Worm (Caenorhabditis elegans) whole organism, L1 larva: ENCODE results near the gene W08G11.3.
"Not testable (repeated sequence)": the region's sequence is repeated elsewhere in the genome, so short reads cannot be mapped to it uniquely, and the experiment has no call there.

Source experiments
- C16A3.4 ChIP-seq: fragments of 150-350 bp; optimal IDR thresholded peaks from 2 replicates; lab custom pipeline; 2014; ENCODE audit warnings: missing biosample characterization, missing genetic modification characterization
- aha-1 ChIP-seq: fragments of 150-350 bp; optimal IDR thresholded peaks from 2 replicates; lab custom pipeline; 2014; ENCODE audit warnings: missing biosample characterization, missing genetic modification characterization
- blmp-1 ChIP-seq: fragments of 150-350 bp; optimal IDR thresholded peaks from 2 replicates; lab custom pipeline; 2014; ENCODE audit warnings: missing biosample characterization, missing genetic modification characterization
- dpl-1 ChIP-seq, 3 experiments: fragments of 150-350 bp in 2 of 3; sonication (generic microtip) in 1 of 3; optimal IDR thresholded peaks; 2 replicates each; lab custom pipeline; 2014 to 2017; ENCODE audit warnings: missing biosample characterization in 3 of 3, missing genetic modification characterization in 3 of 3, missing genetic modification reagents in 3 of 3
- dsc-1 ChIP-seq: sonication (generic microtip); optimal IDR thresholded peaks from 2 replicates; lab custom pipeline; 2016; ENCODE audit warnings: mild to moderate bottlenecking, missing genetic modification characterization, missing compliant biosample characterization
- efl-1 ChIP-seq, 4 experiments: fragments of 150-350 bp; optimal IDR thresholded peaks in 3 of 4; peaks in 1 of 4; 1 replicate in 1 of 4; 2 replicates in 3 of 4; lab custom pipeline; 2014; ENCODE audit warnings: missing biosample characterization in 2 of 4, missing genetic modification characterization in 2 of 4, missing genetic modification reagents in 2 of 4
- egl-27 ChIP-seq, 2 experiments: fragments of 150-350 bp in 1 of 2; sonication (generic microtip); optimal IDR thresholded peaks; 3 replicates each; lab custom pipeline; 2017 to 2018; ENCODE audit warnings: missing biosample characterization in 2 of 2, missing genetic modification characterization in 2 of 2, missing genetic modification reagents in 2 of 2
- elt-2 ChIP-seq: sonication (generic microtip); optimal IDR thresholded peaks from 2 replicates; lab custom pipeline; 2016; ENCODE audit warnings: missing genetic modification characterization, mild to moderate bottlenecking, inconsistent platforms, missing compliant biosample characterization, missing genetic modification reagents
- elt-3 ChIP-seq, 6 experiments: fragments of 150-350 bp in 1 of 6; sonication (generic microtip); optimal IDR thresholded peaks; 2 replicates each; lab custom pipeline; 2017 to 2018; ENCODE audit warnings: missing biosample characterization in 6 of 6, missing genetic modification characterization in 6 of 6, inconsistent platforms in 1 of 6
- fkh-8 ChIP-seq: sonication (generic microtip); optimal IDR thresholded peaks from 2 replicates; lab custom pipeline; 2016; ENCODE audit warnings: mild to moderate bottlenecking, missing genetic modification characterization, missing compliant biosample characterization
- fos-1 ChIP-seq: fragments of 150-350 bp; optimal IDR thresholded peaks from 2 replicates; lab custom pipeline; 2014; ENCODE audit warnings: missing biosample characterization, missing genetic modification characterization
- grh-1 ChIP-seq: fragments of 200-800 bp; sonication (Bioruptor generic); IDR thresholded peaks from 2 replicates; pipeline ENCODE4 v1.3.6; 2022; ENCODE audit warnings: missing genetic modification reagents, missing genetic modification characterization, missing compliant biosample characterization
- hlh-4 ChIP-seq: sonication (generic microtip); optimal IDR thresholded peaks from 2 replicates; lab custom pipeline; 2016; ENCODE audit warnings: mild to moderate bottlenecking, missing genetic modification characterization, missing compliant biosample characterization
- hpl-2 ChIP-seq: fragments of 150-350 bp; optimal IDR thresholded peaks from 2 replicates; lab custom pipeline; 2014; ENCODE audit warnings: missing biosample characterization, missing genetic modification reagents, missing genetic modification characterization
- isw-1 ChIP-seq: fragments of 200-800 bp; sonication (Bioruptor generic); IDR thresholded peaks from 2 replicates; pipeline ENCODE4 v1.3.6; 2022; ENCODE audit warnings: missing genetic modification characterization, missing compliant biosample characterization
- jun-1 ChIP-seq: fragments of 150-350 bp; optimal IDR thresholded peaks from 2 replicates; lab custom pipeline; 2014; ENCODE audit warnings: missing biosample characterization, missing genetic modification reagents, missing genetic modification characterization
- lin-35 ChIP-seq, 2 experiments: fragments of 150-350 bp; optimal IDR thresholded peaks; 2 replicates each; lab custom pipeline; 2014; ENCODE audit warnings: missing biosample characterization in 2 of 2, missing genetic modification characterization in 2 of 2, missing genetic modification reagents in 2 of 2
- lin-39 ChIP-seq: fragments of 150-350 bp; optimal IDR thresholded peaks from 2 replicates; lab custom pipeline; 2014; ENCODE audit warnings: missing biosample characterization, missing genetic modification reagents, missing genetic modification characterization
- lir-3 ChIP-seq: sonication (generic microtip); optimal IDR thresholded peaks from 2 replicates; lab custom pipeline; 2016; ENCODE audit warnings: mild to moderate bottlenecking, missing genetic modification characterization, moderate library complexity, missing compliant biosample characterization; ENCODE audit not compliant: poor library complexity
- mdl-1 ChIP-seq, 2 experiments: fragments of 150-350 bp; optimal IDR thresholded peaks; 2 replicates each; lab custom pipeline; 2014 to 2017; ENCODE audit warnings: missing biosample characterization in 2 of 2, missing genetic modification characterization in 2 of 2, inconsistent platforms in 1 of 2
- nhr-12 ChIP-seq: sonication (generic microtip); optimal IDR thresholded peaks from 2 replicates; lab custom pipeline; 2017; ENCODE audit warnings: missing biosample characterization, missing genetic modification characterization
- nhr-20 ChIP-seq: sonication (generic microtip); optimal IDR thresholded peaks from 2 replicates; lab custom pipeline; 2016; ENCODE audit warnings: mild to moderate bottlenecking, missing genetic modification characterization, missing compliant biosample characterization
- nhr-77 ChIP-seq: fragments of 150-350 bp; optimal IDR thresholded peaks from 2 replicates; lab custom pipeline; 2014; ENCODE audit warnings: missing biosample characterization, missing genetic modification characterization
- nhr-85 ChIP-seq: sonication (generic microtip); peaks from one replicate; lab custom pipeline; 2016; ENCODE audit warnings: missing genetic modification characterization, inconsistent platforms, missing compliant biosample characterization
- nhr-90 ChIP-seq: sonication (generic microtip); optimal IDR thresholded peaks from 2 replicates; lab custom pipeline; 2016; ENCODE audit warnings: mild to moderate bottlenecking, missing genetic modification characterization, missing compliant biosample characterization; ENCODE audit not compliant: poor library complexity
- pax-3 ChIP-seq: fragments of 200-800 bp; sonication (Bioruptor generic); optimal IDR thresholded peaks from 2 replicates; lab custom pipeline; 2018; ENCODE audit warnings: mild to moderate bottlenecking, missing genetic modification characterization, moderate library complexity, missing compliant biosample characterization
- skn-1 ChIP-seq: fragments of 150-350 bp; optimal IDR thresholded peaks from 2 replicates; lab custom pipeline; 2014; ENCODE audit warnings: missing biosample characterization, missing genetic modification characterization
- snpc-4 ChIP-seq: fragments of 150-350 bp; optimal IDR thresholded peaks from 2 replicates; lab custom pipeline; 2014; ENCODE audit warnings: missing biosample characterization, missing genetic modification characterization
- snu-23 ChIP-seq: sonication (generic microtip); optimal IDR thresholded peaks from 2 replicates; lab custom pipeline; 2016; ENCODE audit warnings: missing genetic modification characterization, missing compliant biosample characterization
- swsn-7 ChIP-seq: sonication (generic microtip); optimal IDR thresholded peaks from 2 replicates; lab custom pipeline; 2016; ENCODE audit warnings: missing genetic modification characterization, missing compliant biosample characterization
- tbx-2 ChIP-seq: sonication (generic microtip); optimal IDR thresholded peaks from 2 replicates; lab custom pipeline; 2016; ENCODE audit warnings: missing genetic modification characterization, missing compliant biosample characterization
- unc-98 ChIP-seq: fragments of 200-800 bp; sonication (Bioruptor generic); IDR thresholded peaks from 2 replicates; pipeline ENCODE4 v1.3.6; 2022; ENCODE audit warnings: missing genetic modification characterization, missing compliant biosample characterization
- xbp-1 ChIP-seq: sonication (generic microtip); optimal IDR thresholded peaks from 2 replicates; lab custom pipeline; 2016; ENCODE audit warnings: missing genetic modification characterization, missing compliant biosample characterization
- ztf-4 ChIP-seq: fragments of 150-350 bp; optimal IDR thresholded peaks from 2 replicates; lab custom pipeline; 2014; ENCODE audit warnings: missing biosample characterization, missing genetic modification characterization

The W08G11.3 gene

DNA sequence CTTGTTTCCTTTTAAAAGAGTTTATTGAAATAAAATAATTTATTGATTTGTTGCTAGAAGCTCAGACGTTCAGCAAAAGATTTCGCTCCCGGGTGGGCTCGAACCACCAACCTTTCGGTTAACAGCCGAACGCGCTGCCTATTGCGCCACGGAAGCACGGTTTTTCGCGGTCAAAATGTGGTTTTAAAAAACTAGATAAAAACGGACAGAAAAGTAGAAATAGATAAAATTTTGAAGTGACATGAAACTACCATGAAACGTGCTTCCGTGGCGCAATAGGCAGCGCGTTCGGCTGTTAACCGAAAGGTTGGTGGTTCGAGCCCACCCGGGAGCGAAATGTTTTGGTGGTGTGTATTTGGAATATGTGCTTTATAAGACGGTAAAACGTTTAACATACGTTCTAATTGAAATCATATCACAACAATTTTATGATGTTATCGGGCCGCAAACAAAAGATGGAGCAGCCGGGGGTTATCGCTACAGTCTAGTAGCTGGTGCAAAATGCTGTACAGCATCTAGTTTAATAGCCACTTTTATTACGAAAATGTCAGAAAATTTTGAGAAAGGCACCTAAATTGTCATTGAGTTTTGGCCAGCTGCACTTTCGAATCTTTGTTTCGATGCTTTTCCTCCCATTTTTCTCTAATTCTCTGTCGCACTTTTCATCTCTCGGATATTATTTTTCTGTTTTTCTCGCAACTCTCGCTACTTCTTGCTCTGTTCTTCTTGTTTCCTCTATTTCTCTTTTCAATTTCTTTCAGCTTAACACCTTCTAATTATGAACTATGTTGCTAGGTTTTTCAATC is 29.0 kb upstream of the W08G11.3 start, which contains the start of gene slc-9B.2:
slc-9B.2 (plus strand) TSS at position 756 of the 806 bp plus-strand sequence.
- TF ChIP-seq nhr-90 (tag; lab: Kevin White, UChicago) (peak; percentile 37), nhr-85 (tag; lab: Kevin White, UChicago) (peak; percentile 4), grh-1 (GFP tag; lab: Robert Waterston, UW) (0 out of 2 replicates have a peak, but pooled peaks have one; percentile 20), efl-1 (optimal IDR thresholded peaks at IDR 0.05; lab: Kevin White, UChicago) (peak in 1 of 2 experiments; percentile 7)
- TF ChIP-seq efl-1 (GFP tag; optimal IDR thresholded peaks at IDR 0.05 in 1 of 2; lab: Kevin White, UChicago) = not testable (repeated sequence)
- TF ChIP-seq, all 84 proteins: peak for 4; not testable (repeated sequence) for 80

DNA sequence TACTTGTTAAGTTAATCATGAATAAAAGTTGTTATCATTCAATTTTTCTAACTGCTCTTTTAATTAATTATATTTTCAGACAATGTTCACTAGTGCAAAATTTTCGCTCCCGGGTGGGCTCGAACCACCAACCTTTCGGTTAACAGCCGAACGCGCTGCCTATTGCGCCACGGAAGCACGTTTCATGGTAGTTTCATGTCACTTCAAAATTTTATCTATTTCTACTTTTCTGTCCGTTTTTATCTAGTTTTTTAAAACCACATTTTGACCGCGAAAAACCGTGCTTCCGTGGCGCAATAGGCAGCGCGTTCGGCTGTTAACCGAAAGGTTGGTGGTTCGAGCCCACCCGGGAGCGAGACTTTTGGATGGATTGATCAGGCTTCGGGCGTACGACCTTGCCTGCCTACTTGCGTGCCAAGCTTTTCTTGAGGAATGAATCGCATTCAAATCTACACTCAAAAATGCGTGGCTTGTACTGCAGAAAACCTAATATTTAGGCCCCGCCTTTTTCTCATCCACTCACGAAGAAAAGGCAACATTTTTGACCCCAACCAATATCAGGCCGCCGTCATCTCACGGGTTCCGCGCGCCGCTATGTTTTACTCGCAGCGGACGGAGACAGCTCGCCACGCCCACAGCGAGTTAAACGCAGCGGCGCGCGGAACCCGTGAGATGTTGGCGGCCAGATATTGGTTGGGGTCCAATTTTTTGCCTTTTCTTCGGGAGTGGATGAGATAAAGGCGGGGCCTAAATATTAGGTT is 25.8 kb upstream of the W08G11.3 start:
- TF ChIP-seq snpc-4 (peak; percentile 47), efl-1 (GFP tag; optimal IDR thresholded peaks at IDR 0.05 in 1 of 2; lab: Kevin White, UChicago) (peak in 1 of 2 experiments; percentile 7)
- not testable (repeated sequence) for TF ChIP-seq efl-1 (optimal IDR thresholded peaks at IDR 0.05; lab: Kevin White, UChicago)
- TF ChIP-seq, all 84 proteins: peak for 2; not testable (repeated sequence) for 82

DNA sequence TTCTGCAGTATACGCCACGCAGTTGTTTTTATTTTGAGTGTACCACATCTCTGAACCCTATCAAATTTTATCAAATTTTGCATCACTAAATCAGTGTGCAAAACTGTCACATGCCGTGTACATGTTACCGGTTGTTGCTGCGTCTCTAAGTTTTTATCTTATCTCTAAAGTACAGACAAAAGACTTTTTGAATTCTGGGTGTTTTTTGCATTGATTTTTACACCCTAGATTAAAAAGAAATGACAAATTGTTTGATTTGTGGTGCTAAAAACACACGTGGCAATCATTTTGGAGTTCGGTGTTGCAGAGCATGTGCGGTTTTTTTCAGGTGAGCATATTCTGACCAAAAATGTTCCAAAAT is 25.2 kb upstream of the W08G11.3 start, which contains the start of gene nhr-193:
nhr-193 (plus strand) TSS at position 51 of the 361 bp plus-strand sequence.
- peak; percentile 40 for TF ChIP-seq nhr-20 (tag; lab: Kevin White, UChicago)
- peak in 1 of 2 experiments; percentile 37 for TF ChIP-seq lin-35 (GFP tag; optimal IDR thresholded peaks at IDR 0.05; lab: Kevin White, UChicago)
- TF ChIP-seq elt-2 (tag; lab: Kevin White, UChicago) = peak; percentile 48
- TF ChIP-seq ztf-4 (tag; lab: Kevin White, UChicago) = no peak

DNA sequence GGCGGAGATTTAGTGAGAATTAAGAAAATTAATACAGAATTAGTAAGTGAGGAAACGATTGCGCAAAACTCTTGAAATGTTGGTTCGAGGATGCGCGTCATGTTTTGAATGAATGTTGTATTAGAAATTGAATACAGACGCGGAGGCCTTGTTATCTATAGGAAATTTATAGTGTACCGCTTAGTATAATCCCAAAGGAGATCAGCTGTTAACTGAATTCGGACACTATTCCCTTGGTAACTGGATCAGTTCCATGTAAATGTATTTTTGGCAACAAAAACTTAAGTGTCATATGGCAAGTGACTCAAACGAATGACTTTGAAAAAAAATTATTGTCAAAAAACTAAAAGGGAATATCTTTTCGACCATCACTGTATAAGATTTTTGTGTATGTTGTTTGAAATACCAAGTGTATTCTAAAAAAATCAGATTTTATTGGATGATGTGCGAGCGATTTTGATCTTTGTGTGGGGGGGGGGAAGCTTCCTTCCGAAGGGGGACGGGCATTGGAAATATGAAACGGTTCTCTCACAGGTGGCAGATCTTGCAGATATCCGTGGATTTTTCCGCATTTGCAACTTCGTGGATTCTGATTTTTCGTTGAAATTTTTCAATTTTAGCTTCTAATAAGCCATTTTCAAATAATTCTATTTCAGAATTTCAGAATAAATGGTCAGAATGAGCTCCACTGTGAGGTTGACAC is 20.9 kb upstream of the W08G11.3 start, which contains the start of the genes W08G11.5 and W08G11.1:
W08G11.5 (minus strand) TSS at position 101 of the 703 bp plus-strand sequence.
W08G11.1 (plus strand) TSS at position 653 of the 703 bp plus-strand sequence.
- no peak for TF ChIP-seq pax-3 (tag; lab: Kevin White, UChicago)
- TF ChIP-seq fos-1 (tag; lab: Kevin White, UChicago) = no peak
- TF ChIP-seq jun-1 = no peak
- TF ChIP-seq ztf-4 (tag; lab: Kevin White, UChicago) = no peak
- no peak for TF ChIP-seq elt-2 (tag; lab: Kevin White, UChicago)
- no peak for TF ChIP-seq hpl-2 (GFP tag; lab: Kevin White, UChicago)
- TF ChIP-seq snu-23 = no peak
- no peak for TF ChIP-seq lin-39 (tag; lab: Kevin White, UChicago)

DNA sequence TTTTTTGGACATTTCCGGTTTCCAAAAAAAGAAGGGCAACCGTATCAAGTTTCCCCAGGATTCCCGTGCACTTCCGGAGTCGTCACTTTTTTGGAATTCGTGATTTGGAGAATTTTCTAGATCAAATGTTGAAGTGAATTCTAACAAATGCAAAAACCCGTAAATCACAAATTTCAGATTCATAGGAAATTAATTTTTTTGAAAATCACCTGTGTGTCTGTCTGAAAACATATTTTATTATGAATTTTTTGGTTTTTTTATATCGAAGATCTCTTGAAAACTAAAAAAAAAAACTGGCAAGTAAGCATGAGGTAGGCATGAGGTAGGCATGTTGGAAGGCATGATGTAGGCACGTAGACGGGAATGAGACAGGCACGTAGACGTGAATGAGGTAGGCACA is 17.4 kb upstream of the W08G11.3 start:
- TF ChIP-seq ztf-4 (tag; lab: Kevin White, UChicago) (no peak), hlh-4 (peak; percentile 69), blmp-1 (tag; lab: Kevin White, UChicago) (no peak)

DNA sequence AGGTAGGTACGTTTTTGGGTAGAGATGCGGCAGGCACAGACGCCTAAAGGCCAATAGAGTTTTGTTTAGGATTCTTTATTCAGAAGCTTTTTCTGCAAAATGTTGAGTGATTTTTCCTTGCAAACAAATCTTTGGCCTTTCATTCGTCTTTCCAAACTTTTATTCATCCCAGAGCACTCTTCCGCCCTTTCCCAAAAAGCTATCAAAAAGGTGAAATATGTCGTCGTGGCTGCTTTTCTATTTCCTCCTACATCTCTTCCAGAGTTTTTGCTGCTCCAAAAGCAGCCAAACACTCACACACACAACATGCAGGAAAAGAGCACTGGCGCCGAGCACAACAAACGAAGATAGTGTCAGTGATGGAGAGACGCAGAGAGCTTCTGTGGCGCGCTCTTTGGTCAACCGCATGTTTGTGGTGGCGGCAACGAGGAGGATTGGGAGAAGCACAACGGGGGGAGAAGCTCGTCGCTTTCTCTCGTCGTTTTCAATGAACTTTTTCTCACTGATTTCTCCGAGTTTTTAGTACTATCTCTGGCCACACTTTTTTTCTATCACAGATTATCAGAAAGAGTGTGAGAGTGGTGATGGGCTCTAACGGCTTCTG is 16.6 kb upstream of the W08G11.3 start:
- TF ChIP-seq swsn-7 (tag; lab: Kevin White, UChicago) (peak; percentile 60), unc-98 (no peak), nhr-77 (tag; lab: Kevin White, UChicago) (no peak), skn-1 (tag; lab: Kevin White, UChicago) (no peak), dpl-1 (GFP tag; optimal IDR thresholded peaks at IDR 0.05; lab: Kevin White, UChicago) (peak in 2 of 3 experiments; percentile 28 to 40), C16A3.4 (tag; lab: Kevin White, UChicago) (no peak), xbp-1 (tag; lab: Kevin White, UChicago) (peak; percentile 11), aha-1 (tag; lab: Kevin White, UChicago) (no peak), nhr-20 (tag; lab: Kevin White, UChicago) (peak; percentile 57), nhr-90 (tag; lab: Kevin White, UChicago) (no peak), snpc-4 (peak; percentile 28), elt-2 (tag; lab: Kevin White, UChicago) (peak; percentile 39), lir-3 (tag; lab: Kevin White, UChicago) (no peak), fkh-8 (tag; lab: Kevin White, UChicago) (peak; percentile 87), tbx-2 (peak; percentile 40), mdl-1 (tag; optimal IDR thresholded peaks at IDR 0.05; lab: Kevin White, UChicago) (peak in 1 of 2 experiments; percentile 39), isw-1 (peak; percentile 17; the same call in 1 of the 2 replicates), egl-27 (tag; optimal IDR thresholded peaks at IDR 0.05; lab: Kevin White, UChicago) (no peak), nhr-12 (tag; lab: Kevin White, UChicago) (no peak), elt-3 (tag; optimal IDR thresholded peaks at IDR 0.05; lab: Kevin White, UChicago) (no peak), dsc-1 (peak; percentile 49), jun-1 (peak; percentile 25)
